Fruit fly (Drosophila melanogaster): ENCODE data around the gene Kcmf1.

Kcmf1 gene

dm6 chr3R:9053850-9054441 lies 39.2 kb upstream of the Kcmf1 start (continued):
- TF ChIP-seq CG4854 (GFP tag; optimal IDR thresholded peaks at IDR 0.05) (no peak), sisA (GFP tag; IDR thresholded peaks at IDR 0.05) (no peak), CG9932 (GFP tag; IDR thresholded peaks at IDR 0.05) (no peak), hth (optimal IDR thresholded peaks at IDR 0.05) (no peak), btn (GFP tag; optimal IDR thresholded peaks at IDR 0.05) (no peak), phol (tag; optimal IDR thresholded peaks at IDR 0.05) (peak; percentile 61), E2f1 (GFP tag; IDR thresholded peaks at IDR 0.05) (no peak), grn (GFP tag; optimal IDR thresholded peaks at IDR 0.05) (no peak), CG42726 (GFP tag; IDR thresholded peaks at IDR 0.05; ENCODE audit: partially characterized antibody) (no peak), Hmr (GFP tag; optimal IDR thresholded peaks at IDR 0.05) (peak; percentile 14), Dbx (GFP tag; IDR thresholded peaks at IDR 0.05) (no peak), MBD-R2 (GFP tag; IDR thresholded peaks at IDR 0.05) (no peak), BEAF-32 (GFP tag; optimal IDR thresholded peaks at IDR 0.05) (no peak), tgo (GFP tag; IDR thresholded peaks at IDR 0.05) (no peak), CG11398 (GFP tag; optimal IDR thresholded peaks at IDR 0.05) (no peak), CG14014 (GFP tag; IDR thresholded peaks at IDR 0.05) (no peak), Dip3 (GFP tag; optimal IDR thresholded peaks at IDR 0.05) (peak; percentile 63), Hey (tag; optimal IDR thresholded peaks at IDR 0.05) (no peak), ara (GFP tag; IDR thresholded peaks at IDR 0.05) (no peak), CG4707 (GFP tag; optimal IDR thresholded peaks at IDR 0.05) (no peak), Kr (GFP tag; optimal IDR thresholded peaks at IDR 0.05) (no peak), CG4404 (GFP tag; IDR thresholded peaks at IDR 0.05) (no peak), CG1233 (GFP tag; optimal IDR thresholded peaks at IDR 0.05) (peak; percentile 32), fd102C (GFP tag; optimal IDR thresholded peaks at IDR 0.05) (no peak), Aef1 (GFP tag; IDR thresholded peaks at IDR 0.05) (no peak), Opbp (GFP tag; IDR thresholded peaks at IDR 0.05; ENCODE audit: partially characterized antibody) (no peak), CG2120 (GFP tag; optimal IDR thresholded peaks at IDR 0.05) (peak; percentile 68), ci (GFP tag; IDR thresholded peaks at IDR 0.05) (no peak), CG3163 (GFP tag; optimal IDR thresholded peaks at IDR 0.05) (peak; percentile 70), CG8765 (GFP tag; IDR thresholded peaks at IDR 0.05) (no peak), fd96Cb (tag; optimal IDR thresholded peaks at IDR 0.05) (peak; percentile 65), yki (optimal IDR thresholded peaks at IDR 0.05) (no peak), CG14860 (GFP tag; IDR thresholded peaks at IDR 0.05; ENCODE audit: partially characterized antibody) (no peak), lola (GFP tag; optimal IDR thresholded peaks at IDR 0.05) (peak in 1 of 3 experiments; percentile 26), HmgD (GFP tag; optimal IDR thresholded peaks at IDR 0.05) (no peak), CG34224 (GFP tag; IDR thresholded peaks at IDR 0.05; ENCODE audit: partially characterized antibody) (no peak), slou (GFP tag; optimal IDR thresholded peaks at IDR 0.05) (no peak), CG17568 (GFP tag; optimal IDR thresholded peaks at IDR 0.05) (no peak), fru (optimal IDR thresholded peaks at IDR 0.05) (no peak), shn (GFP tag; optimal IDR thresholded peaks at IDR 0.05) (peak; percentile 19), disco-r (GFP tag; optimal IDR thresholded peaks at IDR 0.05) (no peak), CG1792 (GFP tag; optimal IDR thresholded peaks at IDR 0.05) (peak; percentile 1), nerfin-2 (GFP tag; IDR thresholded peaks at IDR 0.05; ENCODE audit: partially characterized antibody) (no peak), br (optimal IDR thresholded peaks at IDR 0.05) (no peak), CG18599 (GFP tag; optimal IDR thresholded peaks at IDR 0.05) (peak; percentile 59), Jarid2 (GFP tag; optimal IDR thresholded peaks at IDR 0.05) (no peak), CG5245 (GFP tag; optimal IDR thresholded peaks at IDR 0.05) (no peak), HmgZ (tag; optimal IDR thresholded peaks at IDR 0.05) (no peak), stwl (tag; optimal IDR thresholded peaks at IDR 0.05) (no peak), nerfin-1 (tag; optimal IDR thresholded peaks at IDR 0.05) (peak; percentile 24), ATbp (GFP tag; optimal IDR thresholded peaks at IDR 0.05) (no peak), CG2712 (tag; optimal IDR thresholded peaks at IDR 0.05) (peak; percentile 61)
